Fruit fly (Drosophila melanogaster): ENCODE results near the gene Sirt7.

Sirt7 gene

dm6 chr3R:29068430-29069207 lies 12.9 kb downstream of the Sirt7 start (continued):
- TF ChIP-seq CG16813 (GFP tag; IDR thresholded peaks at IDR 0.05; ENCODE audit: partially characterized antibody) = no peak
- no peak for TF ChIP-seq pzg (GFP tag; optimal IDR thresholded peaks at IDR 0.05)
- TF ChIP-seq Mad (GFP tag; optimal IDR thresholded peaks at IDR 0.05) = no peak
- no peak for TF ChIP-seq Hr39 (optimal IDR thresholded peaks at IDR 0.05)
- no peak for TF ChIP-seq toy (GFP tag; IDR thresholded peaks at IDR 0.05)
- TF ChIP-seq CG17829 (tag; optimal IDR thresholded peaks at IDR 0.05) = peak; percentile 22
- TF ChIP-seq vfl (GFP tag; optimal IDR thresholded peaks at IDR 0.05) = no peak
- peak; percentile 40 for TF ChIP-seq CoRest (tag; optimal IDR thresholded peaks at IDR 0.05)
- TF ChIP-seq phol (tag; optimal IDR thresholded peaks at IDR 0.05) = peak; percentile 39
- no peak for TF ChIP-seq CG1233 (GFP tag; optimal IDR thresholded peaks at IDR 0.05)
- TF ChIP-seq CG9817 (tag; optimal IDR thresholded peaks at IDR 0.05) = peak; percentile 42
- TF ChIP-seq Oli (tag; optimal IDR thresholded peaks at IDR 0.05) = peak; percentile 49
- peak; percentile 45; the same call in 1 of the 3 replicates for TF ChIP-seq zfh1 (GFP tag; IDR thresholded peaks at IDR 0.05)
- TF ChIP-seq fd96Cb (tag; optimal IDR thresholded peaks at IDR 0.05) = peak; percentile 17
- TF ChIP-seq Lhr (GFP tag; optimal IDR thresholded peaks at IDR 0.05) = no peak
- 0 out of 2 replicates have a peak, but pooled peaks have one; percentile 17 for TF ChIP-seq E2f1 (GFP tag; IDR thresholded peaks at IDR 0.05)
- TF ChIP-seq Hmr (GFP tag; optimal IDR thresholded peaks at IDR 0.05) = peak; percentile 66
- TF ChIP-seq ap (GFP tag; IDR thresholded peaks at IDR 0.05) = no peak
- TF ChIP-seq Doc2 (GFP tag; IDR thresholded peaks at IDR 0.05) = no peak
- 0 out of 3 replicates have a peak, but pooled peaks have one; percentile 31 for TF ChIP-seq gce (GFP tag; IDR thresholded peaks at IDR 0.05)
- 0 out of 2 replicates have a peak, but pooled peaks have one; percentile 17 for TF ChIP-seq CG6272 (GFP tag; IDR thresholded peaks at IDR 0.05)
- TF ChIP-seq HLH3B (GFP tag; IDR thresholded peaks at IDR 0.05) = peak; percentile 45; the same call in 1 of the 2 replicates
- TF ChIP-seq stc (GFP tag; IDR thresholded peaks at IDR 0.05) = peak; percentile 60; the same call in 1 of the 2 replicates
- no peak for TF ChIP-seq CG7745 (tag; optimal IDR thresholded peaks at IDR 0.05)
- peak; percentile 40 for TF ChIP-seq esg (GFP tag; conservative IDR thresholded peaks at IDR 0.05)
- no peak for TF ChIP-seq CG8478 (optimal IDR thresholded peaks at IDR 0.05)
- TF ChIP-seq ftz-f1 (GFP tag; optimal IDR thresholded peaks at IDR 0.05) = no peak
- no peak for TF ChIP-seq YL-1 (GFP tag; optimal IDR thresholded peaks at IDR 0.05)
- no peak for TF ChIP-seq pita (GFP tag; optimal IDR thresholded peaks at IDR 0.05)
- peak; percentile 17; the same call in 1 of the 3 replicates for TF ChIP-seq B-H1 (GFP tag; IDR thresholded peaks at IDR 0.05)
- TF ChIP-seq CG13775 (GFP tag; optimal IDR thresholded peaks at IDR 0.05) = peak; percentile 31
- no peak for TF ChIP-seq sug (tag; optimal IDR thresholded peaks at IDR 0.05)
- no peak for TF ChIP-seq ase (GFP tag; IDR thresholded peaks at IDR 0.05)
- TF ChIP-seq Gug (GFP tag; IDR thresholded peaks at IDR 0.05) = peak; percentile 7; the same call in 2 of the 4 replicates
- no peak for TF ChIP-seq hb (GFP tag; IDR thresholded peaks at IDR 0.05; ENCODE audit: partially characterized antibody)
- TF ChIP-seq vvl (GFP tag; IDR thresholded peaks at IDR 0.05) = peak; percentile 52
- peak; percentile 26 for TF ChIP-seq Hsf (GFP tag; optimal IDR thresholded peaks at IDR 0.05)
- no peak for TF ChIP-seq lov (optimal IDR thresholded peaks at IDR 0.05)
- TF ChIP-seq lov (GFP tag; IDR thresholded peaks at IDR 0.05) = no peak
- peak; percentile 60 for TF ChIP-seq CG10267 (tag; optimal IDR thresholded peaks at IDR 0.05)
- TF ChIP-seq CG13287 (GFP tag; IDR thresholded peaks at IDR 0.05; ENCODE audit: partially characterized antibody) = no peak
- TF ChIP-seq ssp (GFP tag; IDR thresholded peaks at IDR 0.05) = no peak
- peak; percentile 39; the same call in 1 of the 2 replicates for TF ChIP-seq ttk (GFP tag; IDR thresholded peaks at IDR 0.05)
- peak; percentile 85 for TF ChIP-seq sens (GFP tag)
- TF ChIP-seq psq (GFP tag; optimal IDR thresholded peaks at IDR 0.05) = no peak
- no peak for TF ChIP-seq ems (GFP tag; optimal IDR thresholded peaks at IDR 0.05)
- TF ChIP-seq chif (GFP tag; optimal IDR thresholded peaks at IDR 0.05) = no peak
- TF ChIP-seq ara (GFP tag; IDR thresholded peaks at IDR 0.05) = peak; percentile 51; the same call in 1 of the 2 replicates
- no peak for TF ChIP-seq CG10543 (GFP tag; optimal IDR thresholded peaks at IDR 0.05)
- TF ChIP-seq Pdp1 (GFP tag; optimal IDR thresholded peaks at IDR 0.05) = peak in 1 of 2 experiments; percentile 31

Measured in whole organism, embryonic.